Worm (Caenorhabditis elegans) whole organism, L4 larva: ENCODE results near the gene comt-4.

Experiments used
- F26F4.8 ChIP-seq: fragments of 200-800 bp; sonication (Bioruptor generic); conservative IDR thresholded peaks from 2 replicates; pipeline ENCODE4 v1.3.6; 2022; ENCODE audit warnings: missing genetic modification characterization, missing compliant biosample characterization
- F37D6.2 ChIP-seq: sonication (generic microtip); optimal IDR thresholded peaks from 2 replicates; lab custom pipeline; 2016; ENCODE audit warnings: mild to moderate bottlenecking, missing genetic modification characterization, missing compliant biosample characterization
- aha-1 ChIP-seq: fragments of 150-350 bp; peaks from one replicate; lab custom pipeline; 2014; ENCODE audit warnings: missing biosample characterization, missing genetic modification characterization
- ceh-82 ChIP-seq: sonication (generic microtip); optimal IDR thresholded peaks from 2 replicates; lab custom pipeline; 2017; ENCODE audit warnings: missing biosample characterization, missing genetic modification characterization
- daf-19 ChIP-seq: fragments of 200-800 bp; sonication (Bioruptor generic); conservative IDR thresholded peaks from 2 replicates; pipeline ENCODE4 v1.3.6; 2022; ENCODE audit warnings: missing genetic modification characterization, missing compliant biosample characterization
- fos-1 ChIP-seq: fragments of 150-350 bp; optimal IDR thresholded peaks from 2 replicates; lab custom pipeline; 2014; ENCODE audit warnings: missing biosample characterization, missing genetic modification characterization
- mdl-1 ChIP-seq, 2 experiments: fragments of 150-350 bp in 1 of 2; sonication (generic microtip) in 1 of 2; optimal IDR thresholded peaks; 2 replicates each; lab custom pipeline; 2014 to 2017; ENCODE audit warnings: missing biosample characterization in 2 of 2, missing genetic modification characterization in 2 of 2
- nhr-76 ChIP-seq: fragments of 150-350 bp; optimal IDR thresholded peaks from 2 replicates; lab custom pipeline; 2014; ENCODE audit warnings: missing biosample characterization, missing genetic modification characterization
- nhr-77 ChIP-seq: fragments of 150-350 bp; optimal IDR thresholded peaks from 2 replicates; lab custom pipeline; 2014; ENCODE audit warnings: missing biosample characterization, missing genetic modification characterization
- unc-62 ChIP-seq, 3 experiments: fragments of 150-350 bp in 1 of 3; sonication (generic microtip); optimal IDR thresholded peaks in 2 of 3; peaks in 1 of 3; 1 replicate in 1 of 3; 2 replicates in 2 of 3; lab custom pipeline; 2014 to 2017; ENCODE audit warnings: missing biosample characterization in 3 of 3, missing genetic modification characterization in 3 of 3, missing genetic modification reagents in 3 of 3, missing genotype in 1 of 3
- zip-11 ChIP-seq: fragments of 200-800 bp; sonication (Bioruptor generic); IDR thresholded peaks from 2 replicates; pipeline ENCODE4 v1.3.6; 2022; ENCODE audit warnings: missing genetic modification characterization, missing compliant biosample characterization

ce11 chrV:2027787-2028186 lies 22.2 kb downstream of the comt-4 start, which contains the start of gene srab-13:
- no peak for TF ChIP-seq zip-11 (GFP tag; lab: Robert Waterston, UW)
- no peak for TF ChIP-seq mdl-1 (tag; optimal IDR thresholded peaks at IDR 0.05; lab: Kevin White, UChicago)
- TF ChIP-seq nhr-76, result no peak
- no peak for TF ChIP-seq unc-62 (GFP tag; optimal IDR thresholded peaks at IDR 0.05 in 1 of 2; lab: Kevin White, UChicago)
- no peak for TF ChIP-seq unc-62 (tag; optimal IDR thresholded peaks at IDR 0.05; lab: Kevin White, UChicago)
- TF ChIP-seq daf-19 (GFP tag; lab: Robert Waterston, UW), result no peak
- TF ChIP-seq F37D6.2 (tag; lab: Kevin White, UChicago), result no peak
- no peak for TF ChIP-seq fos-1 (tag; lab: Kevin White, UChicago)
- TF ChIP-seq nhr-77 (tag; lab: Kevin White, UChicago), result no peak
- TF ChIP-seq aha-1, result no peak
- no peak for TF ChIP-seq F26F4.8 (GFP tag; lab: Robert Waterston, UW)
- no peak for TF ChIP-seq ceh-82 (tag; lab: Kevin White, UChicago)
